Fruit fly (Drosophila melanogaster): ENCODE results near the gene UBL3.

dm6 chrX:15867863-15868262 is 14.9 kb upstream of the UBL3 start, which contains the start of gene Gapdh2:
- peak; percentile 85 for TF ChIP-seq EcR (GFP tag; optimal IDR thresholded peaks at IDR 0.05)
- TF ChIP-seq CG13204 (GFP tag; optimal IDR thresholded peaks at IDR 0.05), result peak; percentile 98
- TF ChIP-seq Pif1B (GFP tag; optimal IDR thresholded peaks at IDR 0.05), result peak; percentile 100
- TF ChIP-seq CG8301 (tag; optimal IDR thresholded peaks at IDR 0.05), result peak; percentile 99
- TF ChIP-seq CG10348 (GFP tag; IDR thresholded peaks at IDR 0.05), result no peak; the same call in 1 of the 2 replicates
- TF ChIP-seq Pif1A (GFP tag; optimal IDR thresholded peaks at IDR 0.05), result peak; percentile 99
- TF ChIP-seq CG9948 (tag; optimal IDR thresholded peaks at IDR 0.05), result peak; percentile 99
- TF ChIP-seq CG34367 (tag; optimal IDR thresholded peaks at IDR 0.05), result peak; percentile 99
- TF ChIP-seq CG32121 (GFP tag; IDR thresholded peaks at IDR 0.05), result peak; percentile 100
- peak; percentile 98 for TF ChIP-seq gl (tag; optimal IDR thresholded peaks at IDR 0.05)
- peak; percentile 99 for TF ChIP-seq CG14655 (GFP tag; optimal IDR thresholded peaks at IDR 0.05)
- TF ChIP-seq fd96Ca (GFP tag; IDR thresholded peaks at IDR 0.05), result no peak
- TF ChIP-seq CG17806 (tag; optimal IDR thresholded peaks at IDR 0.05), result peak; percentile 100
- peak; percentile 100 for TF ChIP-seq CG8159 (tag; optimal IDR thresholded peaks at IDR 0.05)
